Fruit fly (Drosophila melanogaster) whole organism, prepupa: ENCODE data around the gene CG42245.
A peak's percentile ranks its signal among the peaks of the same experiment; 100 is the strongest.

Source experiments
- Blimp-1 ChIP-seq: fragments of 200-800 bp; sonication (Bioruptor generic); optimal IDR thresholded peaks from 3 replicates; lab custom pipeline; 2017; ENCODE audit warnings: missing biosample characterization, missing genetic modification characterization, mild to moderate bottlenecking, moderate library complexity, missing genetic modification reagents
- CG10669 ChIP-seq: fragments of 200-800 bp; sonication (Bioruptor generic); optimal IDR thresholded peaks from 3 replicates; lab custom pipeline; 2018; ENCODE audit warnings: missing biosample characterization, mild to moderate bottlenecking, missing genetic modification characterization, moderate library complexity
- CG11294 ChIP-seq: fragments of 200-800 bp; sonication (Bioruptor generic); IDR thresholded peaks from 2 replicates; pipeline ENCODE4 v1.3.6; 2022; ENCODE audit warnings: missing biosample characterization, missing genetic modification characterization
- CG15336 ChIP-seq: fragments of 200-800 bp; sonication (Bioruptor generic); IDR thresholded peaks from 2 replicates; pipeline ENCODE4 v1.3.6; 2022; ENCODE audit warnings: missing biosample characterization, missing genetic modification characterization
- CG1621 ChIP-seq: fragments of 200-800 bp; sonication (Bioruptor generic); optimal IDR thresholded peaks from 3 replicates; lab custom pipeline; 2018; ENCODE audit warnings: missing biosample characterization, mild to moderate bottlenecking, missing genetic modification characterization
- CG16779 ChIP-seq: fragments of 200-800 bp; sonication (Bioruptor generic); optimal IDR thresholded peaks from 3 replicates; lab custom pipeline; 2017; ENCODE audit warnings: missing biosample characterization, mild to moderate bottlenecking, missing genetic modification characterization
- CG3032 ChIP-seq: fragments of 200-800 bp; optimal IDR thresholded peaks from 2 replicates; lab custom pipeline; 2019; ENCODE audit warnings: missing biosample characterization, mild to moderate bottlenecking, missing genetic modification characterization, moderate library complexity
- CG32006 ChIP-seq: fragments of 200-800 bp; sonication (Bioruptor generic); optimal IDR thresholded peaks from 3 replicates; lab custom pipeline; 2017; ENCODE audit warnings: missing biosample characterization, mild to moderate bottlenecking, missing genetic modification characterization
- CG3919 ChIP-seq: fragments of 200-800 bp; sonication (Bioruptor generic); optimal IDR thresholded peaks from 3 replicates; lab custom pipeline; 2016; ENCODE audit warnings: missing biosample characterization, missing genetic modification characterization
- CG4318 ChIP-seq: fragments of 200-800 bp; sonication (Bioruptor generic); optimal IDR thresholded peaks from 3 replicates; lab custom pipeline; 2017; ENCODE audit warnings: missing biosample characterization, mild to moderate bottlenecking, missing genetic modification characterization
- CG6163 ChIP-seq: fragments of 200-800 bp; sonication (Bioruptor generic); IDR thresholded peaks from 3 replicates; pipeline ENCODE4 v1.3.6; 2022; ENCODE audit warnings: missing biosample characterization, missing genetic modification characterization
- CG6276 ChIP-seq: fragments of 200-800 bp; sonication (Bioruptor generic); optimal IDR thresholded peaks from 2 replicates; lab custom pipeline; 2017; ENCODE audit warnings: missing biosample characterization, mild to moderate bottlenecking, missing genetic modification characterization
- CG6792 ChIP-seq: fragments of 200-800 bp; sonication (Bioruptor generic); optimal IDR thresholded peaks from 3 replicates; lab custom pipeline; 2016; ENCODE audit warnings: missing biosample characterization, missing genetic modification characterization
- CG6854 ChIP-seq: fragments of 200-800 bp; sonication (Bioruptor generic); optimal IDR thresholded peaks from 2 replicates; lab custom pipeline; 2017; ENCODE audit warnings: missing biosample characterization, mild to moderate bottlenecking, missing genetic modification characterization
- CG7368 ChIP-seq: fragments of 200-800 bp; sonication (Bioruptor generic); optimal IDR thresholded peaks from 3 replicates; lab custom pipeline; 2016; ENCODE audit warnings: missing biosample characterization, missing genetic modification characterization
- CG8119 ChIP-seq: fragments of 200-800 bp; sonication (Bioruptor generic); IDR thresholded peaks from 3 replicates; pipeline ENCODE4 v1.3.6; 2022; ENCODE audit warnings: missing biosample characterization, missing genetic modification characterization
- CG8319 ChIP-seq: fragments of 200-800 bp; sonication (Bioruptor generic); optimal IDR thresholded peaks from 3 replicates; lab custom pipeline; 2016; ENCODE audit warnings: missing biosample characterization, missing genetic modification characterization
- CG8632 ChIP-seq: fragments of 200-800 bp; sonication (Bioruptor generic); optimal IDR thresholded peaks from 3 replicates; lab custom pipeline; 2016; ENCODE audit warnings: missing biosample characterization, missing genetic modification characterization
- CG9139 ChIP-seq: fragments of 200-800 bp; sonication (Bioruptor generic); optimal IDR thresholded peaks from 3 replicates; lab custom pipeline; 2017; ENCODE audit warnings: missing biosample characterization, mild to moderate bottlenecking, missing genetic modification characterization
- Eip75B ChIP-seq: fragments of 200-800 bp; sonication (Bioruptor generic); optimal IDR thresholded peaks from 3 replicates; lab custom pipeline; 2016; ENCODE audit warnings: missing biosample characterization, missing genetic modification characterization
- Ets21C ChIP-seq: fragments of 200-800 bp; sonication (Bioruptor generic); optimal IDR thresholded peaks from 3 replicates; lab custom pipeline; 2016; ENCODE audit warnings: missing biosample characterization, missing genetic modification characterization
- Ets96B ChIP-seq: fragments of 200-800 bp; optimal IDR thresholded peaks from 2 replicates; lab custom pipeline; 2019; ENCODE audit warnings: missing biosample characterization, mild to moderate bottlenecking, missing genetic modification characterization, moderate library complexity
- Gug ChIP-seq: fragments of 200-800 bp; sonication (Bioruptor generic); IDR thresholded peaks from 2 replicates; pipeline ENCODE4 v1.3.6; 2022; ENCODE audit warnings: missing biosample characterization, missing genetic modification characterization
- Hr39 ChIP-seq: fragments of 200-800 bp; sonication (Bioruptor generic); optimal IDR thresholded peaks from 2 replicates; lab custom pipeline; 2016; ENCODE audit warnings: missing biosample characterization, missing genetic modification characterization
- Met ChIP-seq: fragments of 200-800 bp; sonication (Bioruptor generic); optimal IDR thresholded peaks from 3 replicates; lab custom pipeline; 2016; ENCODE audit warnings: missing biosample characterization, missing genetic modification characterization
- Smox ChIP-seq: fragments of 200-800 bp; sonication (Bioruptor generic); optimal IDR thresholded peaks from 3 replicates; lab custom pipeline; 2016; ENCODE audit warnings: missing biosample characterization, missing genetic modification characterization
- Sox102F ChIP-seq: fragments of 200-800 bp; sonication (Bioruptor generic); optimal IDR thresholded peaks from 2 replicates; lab custom pipeline; 2016; ENCODE audit warnings: missing biosample characterization, mild to moderate bottlenecking, missing genetic modification characterization
- Sox15 ChIP-seq: fragments of 200-800 bp; sonication (Bioruptor generic); optimal IDR thresholded peaks from 3 replicates; lab custom pipeline; 2016; ENCODE audit warnings: missing biosample characterization, missing genetic modification characterization
- dsx ChIP-seq: fragments of 200-800 bp; optimal IDR thresholded peaks from 3 replicates; lab custom pipeline; 2019; ENCODE audit warnings: missing biosample characterization, mild to moderate bottlenecking, missing genetic modification characterization, moderate library complexity; ENCODE audit not compliant: poor library complexity, severe bottlenecking
- esn ChIP-seq: fragments of 200-800 bp; sonication (Bioruptor generic); optimal IDR thresholded peaks from 2 replicates; lab custom pipeline; 2016; ENCODE audit warnings: missing biosample characterization, mild to moderate bottlenecking, missing genetic modification characterization, moderate library complexity
- fd85E ChIP-seq: fragments of 200-800 bp; sonication (Bioruptor generic); optimal IDR thresholded peaks from 3 replicates; lab custom pipeline; 2016; ENCODE audit warnings: missing biosample characterization, missing genetic modification characterization
- fkh ChIP-seq: fragments of 200-800 bp; sonication (Bioruptor generic); optimal IDR thresholded peaks from 3 replicates; lab custom pipeline; 2017; ENCODE audit warnings: missing biosample characterization, mild to moderate bottlenecking, missing genetic modification characterization, moderate library complexity
- lz ChIP-seq: fragments of 200-800 bp; sonication (Bioruptor generic); optimal IDR thresholded peaks from 3 replicates; lab custom pipeline; 2016; ENCODE audit warnings: missing biosample characterization, missing genetic modification characterization
- pdm3 ChIP-seq: fragments of 200-800 bp; sonication (Bioruptor generic); optimal IDR thresholded peaks from 3 replicates; lab custom pipeline; 2016; ENCODE audit warnings: missing biosample characterization, missing genetic modification characterization
- spab ChIP-seq: fragments of 200-800 bp; sonication (Bioruptor generic); optimal IDR thresholded peaks from 2 replicates; lab custom pipeline; 2017; ENCODE audit warnings: missing biosample characterization, mild to moderate bottlenecking, missing genetic modification characterization, missing genetic modification reagents
- svp ChIP-seq: fragments of 200-800 bp; sonication (Bioruptor generic); peaks from one replicate; lab custom pipeline; 2016; ENCODE audit warnings: missing biosample characterization, missing genetic modification characterization
- vri ChIP-seq: fragments of 200-800 bp; sonication (Bioruptor generic); optimal IDR thresholded peaks from 3 replicates; lab custom pipeline; 2016; ENCODE audit warnings: missing biosample characterization, mild to moderate bottlenecking, missing genetic modification characterization

Gene CG42245

dm6 chr3L:2636023-2636968 lies 4.8 kb downstream of the CG42245 start (continued):
- TF ChIP-seq Smox = no peak
- peak; percentile 42 for TF ChIP-seq CG8632 (GFP tag; lab: Kevin White, UChicago)
- TF ChIP-seq dsx (GFP tag; lab: Kevin White, UChicago) = peak; percentile 15
- TF ChIP-seq CG1621 (tag; lab: Kevin White, UChicago) = no peak
- TF ChIP-seq fkh (GFP tag; lab: Kevin White, UChicago) = no peak
- TF ChIP-seq CG6276 (GFP tag; lab: Kevin White, UChicago) = no peak
- TF ChIP-seq vri = peak; percentile 12
- TF ChIP-seq CG4318 (GFP tag; lab: Kevin White, UChicago) = no peak
- TF ChIP-seq svp = peak; percentile 59
- TF ChIP-seq CG6854 (GFP tag; lab: Kevin White, UChicago) = no peak
- TF ChIP-seq Sox15 (GFP tag; lab: Kevin White, UChicago) = peak; percentile 9
- TF ChIP-seq Ets96B (tag; lab: Kevin White, UChicago) = peak; percentile 61
- TF ChIP-seq Eip75B (GFP tag; lab: Kevin White, UChicago) = no peak
- TF ChIP-seq CG7368 (GFP tag; lab: Kevin White, UChicago) = peak; percentile 21
- TF ChIP-seq fd85E (GFP tag; lab: Kevin White, UChicago) = no peak
- no peak for TF ChIP-seq CG32006
- TF ChIP-seq Blimp-1 = no peak
- peak; percentile 41 for TF ChIP-seq pdm3 (GFP tag; lab: Kevin White, UChicago)
- peak; percentile 2 for TF ChIP-seq CG6792
- peak; percentile 40 for TF ChIP-seq Met (GFP tag; lab: Kevin White, UChicago)

DNA sequence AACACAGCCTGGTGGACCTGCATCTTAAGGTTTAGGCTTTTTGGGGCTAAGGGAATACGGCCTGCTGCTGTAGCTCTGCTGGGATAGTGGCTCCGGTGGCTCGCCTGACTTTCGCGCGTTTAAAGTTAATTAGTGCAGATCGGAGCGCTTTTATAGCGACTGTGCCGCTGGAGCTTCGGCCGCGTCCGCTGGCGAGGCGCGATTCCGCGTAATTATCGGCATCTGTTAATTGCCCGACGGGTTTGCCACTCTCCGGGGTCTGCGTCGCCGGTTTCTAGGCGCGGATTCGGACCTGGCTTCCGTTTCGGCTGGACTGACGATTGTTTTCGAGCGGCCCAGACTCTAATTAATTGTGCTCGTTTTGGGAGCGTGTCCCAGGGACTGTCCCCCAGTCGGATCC lies 11.8 kb downstream of the CG42245 start, which contains the start of gene CG14949:
TSS of gene CG14949 (minus strand) at position 101 of the 400 bp plus-strand sequence.
- TF ChIP-seq Sox15 (GFP tag; lab: Kevin White, UChicago) (no peak), CG7368 (GFP tag; lab: Kevin White, UChicago) (no peak), CG3919 (GFP tag; lab: Kevin White, UChicago) (no peak), Met (GFP tag; lab: Kevin White, UChicago) (no peak), dsx (GFP tag; lab: Kevin White, UChicago) (no peak), Ets96B (tag; lab: Kevin White, UChicago) (no peak), CG15336 (GFP tag; lab: Robert Waterston, UW) (no peak), Ets21C (no peak), CG4318 (GFP tag; lab: Kevin White, UChicago) (no peak), CG6163 (GFP tag; lab: Robert Waterston, UW) (no peak), CG8119 (GFP tag; lab: Robert Waterston, UW) (no peak), Smox (no peak), svp (no peak), CG8319 (GFP tag; lab: Kevin White, UChicago) (no peak), Sox102F (GFP tag; lab: Kevin White, UChicago) (no peak)

DNA sequence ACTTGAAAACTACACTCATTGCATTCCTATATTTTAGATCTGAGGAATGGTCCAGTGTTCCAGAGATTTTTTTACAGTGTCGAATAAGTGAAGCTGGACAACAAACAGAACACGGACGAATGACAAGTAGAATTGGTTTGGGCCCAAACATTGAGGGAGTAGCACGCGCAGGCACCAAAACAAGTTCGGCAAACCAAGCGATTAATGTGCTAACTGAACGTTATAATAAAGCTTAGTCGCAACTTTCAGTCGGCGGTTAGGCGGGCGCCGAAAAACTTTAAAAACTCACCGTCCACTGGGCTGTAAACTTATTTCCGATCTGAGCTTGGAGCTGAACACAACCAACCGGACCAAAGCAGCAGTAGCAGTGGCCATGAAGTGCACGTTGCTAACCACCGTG lies 13.6 kb downstream of the CG42245 start, which contains the start of gene CG1143:
TSS of gene CG1143 (plus strand) at position 301 of the 400 bp plus-strand sequence.
- no peak for TF ChIP-seq fd85E (GFP tag; lab: Kevin White, UChicago)
- no peak for TF ChIP-seq Blimp-1
- TF ChIP-seq lz (GFP tag; lab: Kevin White, UChicago) = no peak
- no peak for TF ChIP-seq CG32006
- no peak for TF ChIP-seq CG10669 (GFP tag; lab: Kevin White, UChicago)
- no peak for TF ChIP-seq Sox102F (GFP tag; lab: Kevin White, UChicago)
- no peak for TF ChIP-seq Sox15 (GFP tag; lab: Kevin White, UChicago)
- no peak for TF ChIP-seq Hr39 (GFP tag; lab: Kevin White, UChicago)
- TF ChIP-seq CG7368 (GFP tag; lab: Kevin White, UChicago) = no peak
- TF ChIP-seq Ets21C = no peak
- no peak for TF ChIP-seq CG16779 (tag; lab: Kevin White, UChicago)
- no peak for TF ChIP-seq CG11294
- TF ChIP-seq esn (GFP tag; lab: Kevin White, UChicago) = no peak
- no peak for TF ChIP-seq CG9139 (GFP tag; lab: Kevin White, UChicago)
- TF ChIP-seq pdm3 (GFP tag; lab: Kevin White, UChicago) = no peak
- TF ChIP-seq Gug = no peak
- no peak for TF ChIP-seq spab (GFP tag; lab: Kevin White, UChicago)
- TF ChIP-seq CG3032 (tag; lab: Kevin White, UChicago) = no peak
